Worm (Caenorhabditis elegans) whole organism, L4 larva: Measurements from ENCODE around the gene nas-25.

Experiments
- F26F4.8 ChIP-seq: fragments of 200-800 bp; sonication (Bioruptor generic); conservative IDR thresholded peaks from 2 replicates; pipeline ENCODE4 v1.3.6; 2022; ENCODE audit warnings: missing genetic modification characterization, missing compliant biosample characterization
- T26A8.4 ChIP-seq: fragments of 200-800 bp; sonication (Bioruptor generic); IDR thresholded peaks from 2 replicates; pipeline ENCODE4 v1.3.6; 2022; ENCODE audit warnings: missing genetic modification characterization, missing compliant biosample characterization
- Y105C5A.15 ChIP-seq: fragments of 200-800 bp; sonication (Bioruptor generic); IDR thresholded peaks from 2 replicates; pipeline ENCODE4 v1.3.6; 2022; ENCODE audit warnings: missing genetic modification characterization, missing compliant biosample characterization
- Y5F2A.4 ChIP-seq: fragments of 200-800 bp; sonication (Bioruptor generic); optimal IDR thresholded peaks from 2 replicates; lab custom pipeline; 2018; ENCODE audit warnings: mild to moderate bottlenecking, missing genetic modification characterization, missing compliant biosample characterization
- ZK337.2 ChIP-seq: fragments of 200-800 bp; sonication (Bioruptor generic); IDR thresholded peaks from 2 replicates; pipeline ENCODE4 v1.3.6; 2022; ENCODE audit warnings: missing genetic modification reagents, missing genetic modification characterization, missing compliant biosample characterization
- aha-1 ChIP-seq: fragments of 150-350 bp; peaks from one replicate; lab custom pipeline; 2014; ENCODE audit warnings: missing biosample characterization, missing genetic modification characterization
- arid-1 ChIP-seq: fragments of 200-800 bp; sonication (Bioruptor generic); conservative IDR thresholded peaks from 2 replicates; pipeline ENCODE4 v1.3.6; 2022; ENCODE audit warnings: missing genetic modification reagents, missing genetic modification characterization, missing compliant biosample characterization
- ceh-28 ChIP-seq: fragments of 150-350 bp; optimal IDR thresholded peaks from 2 replicates; lab custom pipeline; 2014; ENCODE audit warnings: missing biosample characterization, missing genetic modification reagents, missing genetic modification characterization
- ceh-82 ChIP-seq: sonication (generic microtip); optimal IDR thresholded peaks from 2 replicates; lab custom pipeline; 2017; ENCODE audit warnings: missing biosample characterization, missing genetic modification characterization
- ctbp-1 ChIP-seq: fragments of 200-800 bp; sonication (Bioruptor generic); IDR thresholded peaks from 2 replicates; pipeline ENCODE4 v1.3.6; 2022; ENCODE audit warnings: missing genetic modification reagents, missing genetic modification characterization, missing compliant biosample characterization
- daf-16 ChIP-seq, 3 experiments: sonication (generic microtip); optimal IDR thresholded peaks; 2 replicates each; lab custom pipeline; 2016 to 2017; ENCODE audit warnings: missing genetic modification characterization in 3 of 3, missing genetic modification reagents in 3 of 3, mild to moderate bottlenecking in 2 of 3, missing compliant biosample characterization in 2 of 3, missing biosample characterization in 1 of 3, moderate library complexity in 1 of 3
- daf-8 ChIP-seq: fragments of 200-800 bp; sonication (Bioruptor generic); IDR thresholded peaks from 2 replicates; pipeline ENCODE4 v1.3.6; 2022; ENCODE audit warnings: missing genetic modification characterization, missing compliant biosample characterization
- dmd-6 ChIP-seq: fragments of 200-800 bp; sonication (Bioruptor generic); IDR thresholded peaks from 2 replicates; pipeline ENCODE4 v1.3.6; 2022; ENCODE audit warnings: missing genetic modification reagents, missing genetic modification characterization, missing compliant biosample characterization
- dmd-8 ChIP-seq: fragments of 200-800 bp; sonication (Bioruptor generic); IDR thresholded peaks from 2 replicates; pipeline ENCODE4 v1.3.6; 2022; ENCODE audit warnings: missing genetic modification characterization, missing compliant biosample characterization
- dpl-1 ChIP-seq: fragments of 150-350 bp; optimal IDR thresholded peaks from 2 replicates; lab custom pipeline; 2014; ENCODE audit warnings: missing biosample characterization, missing genetic modification reagents, missing genetic modification characterization
- dve-1 ChIP-seq: sonication (generic microtip); optimal IDR thresholded peaks from 2 replicates; lab custom pipeline; 2017; ENCODE audit warnings: antibody characterized with exemption, mild to moderate bottlenecking, missing genetic modification characterization, missing compliant biosample characterization; ENCODE audit not compliant: insufficient read depth
- fkh-10 ChIP-seq: fragments of 150-350 bp; optimal IDR thresholded peaks from 2 replicates; lab custom pipeline; 2014; ENCODE audit warnings: missing biosample characterization, missing genetic modification reagents, missing genetic modification characterization
- gei-8 ChIP-seq: fragments of 200-800 bp; sonication (Bioruptor generic); optimal IDR thresholded peaks from 2 replicates; lab custom pipeline; 2018; ENCODE audit warnings: mild to moderate bottlenecking, missing genetic modification characterization, missing compliant biosample characterization
- hif-1 ChIP-seq, 2 experiments: sonication (generic microtip); optimal IDR thresholded peaks; 2 replicates each; lab custom pipeline; 2016 to 2017; ENCODE audit warnings: missing compliant biosample characterization in 2 of 2, missing genetic modification characterization in 2 of 2, missing genetic modification reagents in 2 of 2, missing genotype in 2 of 2, mild to moderate bottlenecking in 1 of 2
- hlh-11 ChIP-seq: fragments of 200-800 bp; sonication (Bioruptor generic); optimal IDR thresholded peaks from 2 replicates; lab custom pipeline; 2018; ENCODE audit warnings: mild to moderate bottlenecking, missing genetic modification characterization, missing compliant biosample characterization
- hlh-30 ChIP-seq: sonication (generic microtip); optimal IDR thresholded peaks from 2 replicates; lab custom pipeline; 2017; ENCODE audit warnings: antibody characterized with exemption, mild to moderate bottlenecking, missing genetic modification characterization, missing compliant biosample characterization; ENCODE audit not compliant: insufficient read depth
- hmg-1.1 ChIP-seq: fragments of 200-800 bp; sonication (Bioruptor generic); IDR thresholded peaks from 2 replicates; pipeline ENCODE4 v1.3.6; 2022; ENCODE audit warnings: missing genetic modification reagents, missing genetic modification characterization, missing compliant biosample characterization
- lin-1 ChIP-seq: fragments of 200-800 bp; sonication (Bioruptor generic); IDR thresholded peaks from 2 replicates; pipeline ENCODE4 v1.3.6; 2022; ENCODE audit warnings: missing genetic modification reagents, missing genetic modification characterization, missing compliant biosample characterization
- lin-13 ChIP-seq: fragments of 150-350 bp; optimal IDR thresholded peaks from 2 replicates; lab custom pipeline; 2014; ENCODE audit warnings: missing biosample characterization, missing genetic modification reagents, missing genetic modification characterization
- lin-29 ChIP-seq: fragments of 200-800 bp; sonication (Bioruptor generic); IDR thresholded peaks from 2 replicates; pipeline ENCODE4 v1.3.6; 2022; ENCODE audit warnings: missing genetic modification reagents, missing genetic modification characterization, missing compliant biosample characterization
- lsy-2 ChIP-seq, 2 experiments: fragments of 150-350 bp in 1 of 2; sonication (generic microtip) in 1 of 2; optimal IDR thresholded peaks; 2 replicates each; lab custom pipeline; 2014 to 2017; ENCODE audit warnings: missing biosample characterization in 2 of 2, missing genetic modification characterization in 2 of 2
- madf-5 ChIP-seq, 2 experiments: fragments of 200-800 bp; sonication (Bioruptor generic); IDR thresholded peaks; 2 replicates each; pipeline ENCODE4 v1.3.6; 2022; ENCODE audit warnings: missing compliant biosample characterization in 2 of 2, missing genetic modification characterization in 2 of 2
- madf-9 ChIP-seq: fragments of 200-800 bp; sonication (Bioruptor generic); conservative IDR thresholded peaks from 2 replicates; pipeline ENCODE4 v1.3.6; 2022; ENCODE audit warnings: missing genetic modification reagents, missing genetic modification characterization, missing compliant biosample characterization
- mdl-1 ChIP-seq, 2 experiments: fragments of 150-350 bp in 1 of 2; sonication (generic microtip) in 1 of 2; optimal IDR thresholded peaks; 2 replicates each; lab custom pipeline; 2014 to 2017; ENCODE audit warnings: missing biosample characterization in 2 of 2, missing genetic modification characterization in 2 of 2
- mdt-29 ChIP-seq: fragments of 200-800 bp; sonication (Bioruptor generic); IDR thresholded peaks from 2 replicates; pipeline ENCODE4 v1.3.6; 2022; ENCODE audit warnings: missing genetic modification reagents, missing genetic modification characterization, missing compliant biosample characterization
- mxl-3 ChIP-seq: fragments of 200-800 bp; sonication (Bioruptor generic); optimal IDR thresholded peaks from 2 replicates; lab custom pipeline; 2018; ENCODE audit warnings: mild to moderate bottlenecking, missing genetic modification characterization, missing compliant biosample characterization
- nhr-10 ChIP-seq: fragments of 150-350 bp; optimal IDR thresholded peaks from 2 replicates; lab custom pipeline; 2014; ENCODE audit warnings: missing biosample characterization, missing genetic modification characterization
- nhr-28 ChIP-seq: fragments of 150-350 bp; optimal IDR thresholded peaks from 2 replicates; lab custom pipeline; 2014; ENCODE audit warnings: missing biosample characterization, missing genetic modification characterization
- nhr-77 ChIP-seq: fragments of 150-350 bp; optimal IDR thresholded peaks from 2 replicates; lab custom pipeline; 2014; ENCODE audit warnings: missing biosample characterization, missing genetic modification characterization
- php-3 ChIP-seq: fragments of 200-800 bp; sonication (Bioruptor generic); IDR thresholded peaks from 2 replicates; pipeline ENCODE4 v1.3.6; 2022; ENCODE audit warnings: missing genetic modification reagents, missing genetic modification characterization, missing compliant biosample characterization
- pqm-1 ChIP-seq: sonication (generic microtip); optimal IDR thresholded peaks from 2 replicates; lab custom pipeline; 2017; ENCODE audit warnings: missing biosample characterization, missing genetic modification characterization
- rbr-2 ChIP-seq: sonication (generic microtip); optimal IDR thresholded peaks from 2 replicates; lab custom pipeline; 2016; ENCODE audit warnings: missing genotype, missing genetic modification characterization, missing compliant biosample characterization
- saeg-2 ChIP-seq: fragments of 200-800 bp; sonication (Bioruptor generic); IDR thresholded peaks from 2 replicates; pipeline ENCODE4 v1.3.6; 2022; ENCODE audit warnings: missing genetic modification reagents, missing genetic modification characterization, missing compliant biosample characterization
- sdz-12 ChIP-seq: fragments of 200-800 bp; sonication (Bioruptor generic); optimal IDR thresholded peaks from 2 replicates; lab custom pipeline; 2018; ENCODE audit warnings: mild to moderate bottlenecking, missing genetic modification characterization, missing compliant biosample characterization
- set-16 ChIP-seq: fragments of 200-800 bp; sonication (Bioruptor generic); IDR thresholded peaks from 2 replicates; pipeline ENCODE4 v1.3.6; 2022; ENCODE audit warnings: missing genetic modification reagents, missing genetic modification characterization, missing compliant biosample characterization
- snpc-1.2 ChIP-seq: fragments of 200-800 bp; sonication (Bioruptor generic); IDR thresholded peaks from 2 replicates; pipeline ENCODE4 v1.3.6; 2022; ENCODE audit warnings: missing genetic modification reagents, missing genetic modification characterization, missing compliant biosample characterization
- tra-1 ChIP-seq: fragments of 200-800 bp; sonication (Bioruptor generic); IDR thresholded peaks from 2 replicates; pipeline ENCODE4 v1.3.6; 2022; ENCODE audit warnings: missing genetic modification reagents, missing genetic modification characterization, missing compliant biosample characterization
- unc-62 ChIP-seq, 3 experiments: fragments of 150-350 bp in 1 of 3; sonication (generic microtip); optimal IDR thresholded peaks in 2 of 3; peaks in 1 of 3; 1 replicate in 1 of 3; 2 replicates in 2 of 3; lab custom pipeline; 2014 to 2017; ENCODE audit warnings: missing biosample characterization in 3 of 3, missing genetic modification characterization in 3 of 3, missing genetic modification reagents in 3 of 3, missing genotype in 1 of 3
- zfp-2 ChIP-seq: sonication (generic microtip); optimal IDR thresholded peaks from 2 replicates; lab custom pipeline; 2016; ENCODE audit warnings: mild to moderate bottlenecking, missing genetic modification characterization, missing compliant biosample characterization

Gene nas-25

DNA sequence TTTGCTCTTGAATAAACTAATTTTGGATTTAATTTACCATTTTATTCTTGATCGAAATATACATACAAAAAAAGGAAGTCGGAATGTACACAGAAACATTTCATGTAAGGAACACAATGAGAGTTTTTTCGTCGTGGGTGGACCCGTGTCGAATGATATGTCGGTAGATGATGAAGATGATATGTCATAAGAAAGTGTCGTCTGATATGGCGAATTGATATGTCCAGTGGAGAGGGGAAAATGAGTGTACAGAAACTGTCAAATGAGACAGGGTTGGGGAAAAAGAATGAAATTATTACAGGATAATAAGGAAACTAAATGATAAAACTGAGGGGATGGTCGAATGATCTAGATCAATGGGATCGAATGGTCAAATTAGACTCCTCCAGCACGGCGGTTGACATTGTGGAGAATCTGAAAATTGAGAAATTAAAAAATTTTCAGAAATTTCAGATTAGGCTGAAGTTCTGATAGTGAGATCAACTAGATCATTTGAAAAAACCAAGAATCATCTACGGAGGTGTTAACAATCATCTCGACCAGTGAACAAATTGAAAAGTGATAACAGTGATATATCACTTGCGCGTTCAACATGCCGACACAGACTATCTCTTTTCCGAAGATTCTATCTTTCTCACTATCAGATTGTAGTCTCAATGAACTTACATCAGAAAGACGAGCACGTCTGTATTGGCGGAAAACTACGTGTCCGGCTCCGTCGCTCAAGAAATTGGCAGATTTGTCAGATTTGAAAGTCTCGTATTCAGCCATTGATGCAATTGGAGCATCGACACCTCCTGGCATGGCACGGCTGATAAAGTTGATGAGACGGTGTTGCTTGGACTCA lies 5.5 kb upstream of the nas-25 start (continued):
- TF ChIP-seq dpl-1 (no peak), hlh-11 (peak; percentile 1), mdt-29 (no peak), F26F4.8 (GFP tag; lab: Robert Waterston, UW) (no peak), rbr-2 (no peak), hif-1 (tag; optimal IDR thresholded peaks at IDR 0.05; lab: Kevin White, UChicago) (peak in 1 of 2 experiments; percentile 6), madf-5 (GFP tag; IDR thresholded peaks at IDR 0.05; lab: Robert Waterston, UW) (0 out of 4 replicates have a peak, but pooled peaks of 1 of the 2 experiments have one; percentile 22), madf-9 (GFP tag; lab: Robert Waterston, UW) (no peak), daf-8 (GFP tag; lab: Robert Waterston, UW) (no peak), zfp-2 (tag; lab: Kevin White, UChicago) (no peak), nhr-10 (tag; lab: Kevin White, UChicago) (no peak), set-16 (GFP tag; lab: Robert Waterston, UW) (no peak), lin-29 (GFP tag; lab: Robert Waterston, UW) (no peak), php-3 (GFP tag; lab: Robert Waterston, UW) (no peak), lin-13 (GFP tag; lab: Kevin White, UChicago) (no peak), hlh-30 (peak; percentile 5), ceh-28 (tag; lab: Kevin White, UChicago) (no peak), T26A8.4 (peak; percentile 91), aha-1 (tag; lab: Kevin White, UChicago) (peak; percentile 98), nhr-77 (no peak), lin-1 (GFP tag; lab: Robert Waterston, UW) (no peak), ZK337.2 (0 out of 2 replicates have a peak, but pooled peaks have one; percentile 31), unc-62 (GFP tag; optimal IDR thresholded peaks at IDR 0.05 in 1 of 2; lab: Kevin White, UChicago) (peak in 1 of 2 experiments; percentile 93), unc-62 (tag; optimal IDR thresholded peaks at IDR 0.05; lab: Kevin White, UChicago) (no peak), hmg-1.1 (GFP tag; lab: Robert Waterston, UW) (no peak), ceh-82 (tag; lab: Kevin White, UChicago) (no peak), dmd-8 (GFP tag; lab: Robert Waterston, UW) (0 out of 2 replicates have a peak, but pooled peaks have one; percentile 41), snpc-1.2 (GFP tag; lab: Robert Waterston, UW) (no peak), ctbp-1 (no peak), Y5F2A.4 (GFP tag; lab: Kevin White, UChicago) (no peak), sdz-12 (GFP tag; lab: Kevin White, UChicago) (no peak), fkh-10 (GFP tag; lab: Kevin White, UChicago) (no peak)

DNA sequence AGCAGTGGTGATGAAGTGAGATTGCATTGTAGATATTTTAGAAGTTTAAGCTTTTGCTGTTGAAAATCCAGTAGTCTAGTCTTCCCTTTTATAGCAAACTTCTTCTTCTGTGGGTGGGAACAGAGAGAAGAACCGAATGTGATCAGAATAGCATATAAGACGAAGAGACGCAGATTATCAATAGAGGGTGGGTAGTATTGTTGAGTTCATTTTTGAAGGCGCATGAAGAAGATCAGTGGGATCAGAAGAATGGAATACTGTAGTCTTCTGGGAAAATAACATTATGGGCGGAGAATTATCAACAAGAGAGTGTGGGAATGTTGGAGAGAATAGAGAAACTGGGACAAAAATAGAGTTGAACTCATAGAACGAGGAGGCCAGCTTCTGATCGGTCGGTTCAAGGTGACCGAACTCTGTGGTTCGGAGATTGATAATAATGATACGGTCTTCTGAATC lies 4.7 kb upstream of the nas-25 start, which contains the start of gene F46C5.1:
TSS of gene F46C5.1 (minus strand) at position 51 of the 456 bp plus-strand sequence.
- peak in 1 of 2 experiments; percentile 63 for TF ChIP-seq unc-62 (GFP tag; optimal IDR thresholded peaks at IDR 0.05 in 1 of 2; lab: Kevin White, UChicago)
- TF ChIP-seq unc-62 (tag; optimal IDR thresholded peaks at IDR 0.05; lab: Kevin White, UChicago) = no peak
- TF ChIP-seq aha-1 (tag; lab: Kevin White, UChicago) = peak; percentile 28
- TF ChIP-seq saeg-2 = no peak
- TF ChIP-seq T26A8.4 = peak; percentile 31; the same call in 1 of the 2 replicates
- peak; percentile 13 for TF ChIP-seq hlh-30
- peak; percentile 75 for TF ChIP-seq nhr-28 (tag; lab: Kevin White, UChicago)
- no peak for TF ChIP-seq daf-16 (GFP tag; optimal IDR thresholded peaks at IDR 0.05; lab: Kevin White, UChicago)
- TF ChIP-seq daf-16 (tag; optimal IDR thresholded peaks at IDR 0.05; lab: Kevin White, UChicago) = no peak
- TF ChIP-seq, all 104 proteins: peak for 5

ce11 chrII:8822711-8823110 lies 3.2 kb upstream of the nas-25 start:
- TF ChIP-seq mxl-3 (GFP tag; lab: Kevin White, UChicago) (peak; percentile 98), lsy-2 (tag; optimal IDR thresholded peaks at IDR 0.05; lab: Kevin White, UChicago) (peak in 1 of 2 experiments; percentile 0), pqm-1 (tag; lab: Kevin White, UChicago) (no peak), tra-1 (GFP tag; lab: Robert Waterston, UW) (0 out of 2 replicates have a peak, but pooled peaks have one; percentile 16), lin-13 (GFP tag; lab: Kevin White, UChicago) (no peak), Y105C5A.15 (GFP tag; lab: Robert Waterston, UW) (no peak), mdl-1 (tag; optimal IDR thresholded peaks at IDR 0.05; lab: Kevin White, UChicago) (peak in 1 of 2 experiments; percentile 64), dmd-8 (GFP tag; lab: Robert Waterston, UW) (no peak), arid-1 (GFP tag; lab: Robert Waterston, UW) (no peak), nhr-28 (tag; lab: Kevin White, UChicago) (peak; percentile 76), dve-1 (tag; lab: Kevin White, UChicago) (peak; percentile 20), dmd-6 (GFP tag; lab: Robert Waterston, UW) (peak; percentile 73), gei-8 (peak; percentile 34), hlh-30 (peak; percentile 57), saeg-2 (0 out of 2 replicates have a peak, but pooled peaks have one; percentile 26)
